Fruit fly (Drosophila melanogaster): ENCODE measurements around the gene CG3040.

DNA sequence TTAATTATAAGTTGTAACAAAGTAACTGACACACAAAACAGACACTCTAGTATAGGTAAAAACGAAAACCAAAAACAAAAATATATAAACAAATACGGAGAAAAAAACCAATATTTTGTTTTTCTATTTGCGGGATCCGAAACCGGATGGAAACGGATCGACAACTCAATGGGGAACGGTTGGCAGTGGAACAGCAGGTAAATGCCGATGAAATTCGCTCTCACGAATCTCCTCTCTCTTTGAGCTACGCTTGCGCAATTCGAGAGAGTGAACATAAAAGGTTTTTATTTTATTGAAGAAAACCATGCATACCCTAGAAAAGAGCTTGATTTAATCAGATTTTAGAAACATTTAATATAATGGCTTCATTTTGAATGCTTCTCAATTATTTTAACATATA, 13.9 kb upstream of the CG3040 start:
- TF ChIP-seq CG7045 (GFP tag; optimal IDR thresholded peaks at IDR 0.05) (no peak), CG7101 (tag; optimal IDR thresholded peaks at IDR 0.05) (no peak), CG1620 (GFP tag; optimal IDR thresholded peaks at IDR 0.05) (no peak), kay (GFP tag; ENCODE audit: borderline replicate concordance) (no peak)
